Fruit fly (Drosophila melanogaster) whole organism, embryonic: ENCODE results near the gene LanB1.
A peak's percentile ranks its signal among the peaks of the same experiment; 100 is the strongest.

ENCODE experiments used
- Bdp1 ChIP-seq: fragments of 200-800 bp; sonication (Bioruptor generic); optimal IDR thresholded peaks from 3 replicates; lab custom pipeline; 2016; ENCODE audit warnings: missing biosample characterization, missing genetic modification characterization
- Blimp-1 ChIP-seq: fragments of 200-800 bp; sonication (Bioruptor generic); optimal IDR thresholded peaks from 3 replicates; lab custom pipeline; 2018; ENCODE audit warnings: missing biosample characterization, missing genetic modification characterization, mild to moderate bottlenecking, moderate library complexity, missing genetic modification reagents
- CG1024 ChIP-seq: fragments of 200-800 bp; sonication (Bioruptor generic); IDR thresholded peaks from 2 replicates; pipeline ENCODE4 v1.3.6; 2022; ENCODE audit warnings: missing biosample characterization, missing genetic modification characterization
- CG12071 ChIP-seq: fragments of 200-800 bp; sonication (Bioruptor generic); optimal IDR thresholded peaks from 3 replicates; lab custom pipeline; 2018; ENCODE audit warnings: missing biosample characterization, mild to moderate bottlenecking, missing genetic modification characterization
- CG12104 ChIP-seq: fragments of 200-800 bp; sonication (Bioruptor generic); optimal IDR thresholded peaks from 3 replicates; lab custom pipeline; 2016; ENCODE audit warnings: missing biosample characterization, missing genetic modification characterization
- CG12942 ChIP-seq: fragments of 200-800 bp; sonication (Bioruptor generic); optimal IDR thresholded peaks from 3 replicates; lab custom pipeline; 2016; ENCODE audit warnings: missing biosample characterization, missing genetic modification characterization
- CG13624 ChIP-seq: fragments of 200-800 bp; sonication (Bioruptor generic); optimal IDR thresholded peaks from 2 replicates; lab custom pipeline; 2016; ENCODE audit warnings: missing biosample characterization, missing genetic modification characterization
- CG13775 ChIP-seq: fragments of 200-800 bp; sonication (Bioruptor generic); optimal IDR thresholded peaks from 3 replicates; lab custom pipeline; 2017; ENCODE audit warnings: missing biosample characterization, mild to moderate bottlenecking, missing genetic modification characterization
- CG15479 ChIP-seq: fragments of 200-800 bp; sonication (Bioruptor generic); optimal IDR thresholded peaks from 3 replicates; lab custom pipeline; 2019; ENCODE audit warnings: missing biosample characterization, mild to moderate bottlenecking, missing genetic modification characterization, moderate library complexity
- CG15696 ChIP-seq: fragments of 200-800 bp; sonication (Bioruptor generic); optimal IDR thresholded peaks from 2 replicates; lab custom pipeline; 2019; ENCODE audit warnings: missing biosample characterization, mild to moderate bottlenecking, missing genetic modification characterization, moderate library complexity
- CG1603 ChIP-seq: fragments of 200-800 bp; sonication (Bioruptor generic); optimal IDR thresholded peaks from 2 replicates; lab custom pipeline; 2019; ENCODE audit warnings: missing biosample characterization, mild to moderate bottlenecking, missing genetic modification characterization, moderate library complexity
- CG17802 ChIP-seq: fragments of 200-800 bp; sonication (Bioruptor generic); optimal IDR thresholded peaks from 2 replicates; lab custom pipeline; 2018; ENCODE audit warnings: missing biosample characterization, mild to moderate bottlenecking, missing genetic modification characterization, moderate library complexity
- CG18476 ChIP-seq: fragments of 200-800 bp; sonication (Bioruptor generic); optimal IDR thresholded peaks from 2 replicates; lab custom pipeline; 2016; ENCODE audit warnings: missing biosample characterization, mild to moderate bottlenecking, missing genetic modification characterization
- CG31441 ChIP-seq: fragments of 200-800 bp; sonication (Bioruptor generic); IDR thresholded peaks from 2 replicates; pipeline ENCODE4 v1.3.6; 2022; ENCODE audit warnings: missing biosample characterization, missing genetic modification characterization
- CG32532 ChIP-seq: fragments of 200-800 bp; sonication (Bioruptor generic); IDR thresholded peaks from 2 replicates; pipeline ENCODE4 v1.3.6; 2022; ENCODE audit warnings: missing biosample characterization, missing genetic modification characterization
- CG32767 ChIP-seq: fragments of 200-800 bp; sonication (Bioruptor generic); IDR thresholded peaks from 2 replicates; pipeline ENCODE4 v1.3.6; 2022; ENCODE audit warnings: missing biosample characterization, missing genetic modification characterization
- CG33213 ChIP-seq: fragments of 200-800 bp; sonication (Bioruptor generic); optimal IDR thresholded peaks from 3 replicates; lab custom pipeline; 2016; ENCODE audit warnings: missing biosample characterization, missing genetic modification characterization
- CG3407 ChIP-seq: fragments of 200-800 bp; sonication (Bioruptor generic); optimal IDR thresholded peaks from 2 replicates; lab custom pipeline; 2018; ENCODE audit warnings: missing biosample characterization, mild to moderate bottlenecking, missing genetic modification characterization
- CG34422 ChIP-seq: fragments of 200-800 bp; sonication (Bioruptor generic); IDR thresholded peaks from 3 replicates; pipeline ENCODE4 v1.3.6; 2022; ENCODE audit warnings: missing biosample characterization, missing genetic modification characterization
- CG6654 ChIP-seq: fragments of 200-800 bp; sonication (Bioruptor generic); optimal IDR thresholded peaks from 2 replicates; lab custom pipeline; 2017; ENCODE audit warnings: missing biosample characterization, mild to moderate bottlenecking, missing genetic modification characterization
- CG6854 ChIP-seq: fragments of 200-800 bp; sonication (Bioruptor generic); optimal IDR thresholded peaks from 3 replicates; lab custom pipeline; 2017; ENCODE audit warnings: missing biosample characterization, mild to moderate bottlenecking, missing genetic modification characterization
- CG7357 ChIP-seq: fragments of 200-800 bp; sonication (Bioruptor generic); IDR thresholded peaks from 3 replicates; pipeline ENCODE4 v1.3.6; 2022; ENCODE audit warnings: missing biosample characterization, missing genetic modification characterization
- D ChIP-seq, 2 experiments: fragments of 200-800 bp in 1 of 2; fragments of >200 bp in 1 of 2; sonication (Bioruptor generic) in 1 of 2; optimal IDR thresholded peaks; 2 replicates in 1 of 2; 3 replicates in 1 of 2; lab custom pipeline; 2017; ENCODE audit warnings: mild to moderate bottlenecking in 1 of 2, missing biosample characterization in 1 of 2, missing genetic modification characterization in 1 of 2, missing genetic modification reagents in 1 of 2
- D19B ChIP-seq: fragments of 200-800 bp; sonication (Bioruptor generic); optimal IDR thresholded peaks from 2 replicates; lab custom pipeline; 2017; ENCODE audit warnings: missing biosample characterization, mild to moderate bottlenecking, missing genetic modification characterization
- Elba2 ChIP-seq: fragments of 200-800 bp; sonication (Bioruptor generic); optimal IDR thresholded peaks from 3 replicates; lab custom pipeline; 2016; ENCODE audit warnings: missing biosample characterization, missing genetic modification characterization
- HLH54F ChIP-seq: fragments of 200-800 bp; sonication (Bioruptor generic); optimal IDR thresholded peaks from 3 replicates; lab custom pipeline; 2016; ENCODE audit warnings: missing biosample characterization, missing genetic modification characterization
- Hmx ChIP-seq: fragments of 200-800 bp; sonication (Bioruptor generic); optimal IDR thresholded peaks from 2 replicates; lab custom pipeline; 2016; ENCODE audit warnings: missing biosample characterization, missing genetic modification characterization
- Lpt ChIP-seq: fragments of >200 bp; optimal IDR thresholded peaks from 2 replicates; lab custom pipeline; 2018; ENCODE audit warnings: missing biosample characterization, missing genetic modification characterization
- MESR4 ChIP-seq: fragments of 200-800 bp; sonication (Bioruptor generic); optimal IDR thresholded peaks from 2 replicates; lab custom pipeline; 2018; ENCODE audit warnings: missing biosample characterization, mild to moderate bottlenecking, missing genetic modification characterization, moderate library complexity
- Myb ChIP-seq: fragments of 200-800 bp; sonication (Bioruptor generic); optimal IDR thresholded peaks from 2 replicates; lab custom pipeline; 2016; ENCODE audit warnings: missing biosample characterization, missing genetic modification characterization
- PHDP ChIP-seq: fragments of 200-800 bp; sonication (Bioruptor generic); optimal IDR thresholded peaks from 3 replicates; lab custom pipeline; 2018; ENCODE audit warnings: missing biosample characterization, mild to moderate bottlenecking, missing genetic modification characterization, moderate library complexity
- Ptx1 ChIP-seq: fragments of 200-800 bp; sonication (Bioruptor generic); IDR thresholded peaks from 2 replicates; pipeline ENCODE4 v1.3.6; 2022; ENCODE audit warnings: missing biosample characterization, missing genetic modification characterization
- Ravus ChIP-seq: fragments of 200-800 bp; sonication (Bioruptor generic); IDR thresholded peaks from 2 replicates; pipeline ENCODE4 v1.3.6; 2022; ENCODE audit warnings: missing biosample characterization, missing genetic modification characterization
- Sox102F ChIP-seq: fragments of 200-800 bp; sonication (Bioruptor generic); optimal IDR thresholded peaks from 2 replicates; lab custom pipeline; 2018; ENCODE audit warnings: missing biosample characterization, mild to moderate bottlenecking, missing genetic modification characterization, moderate library complexity
- Tbp ChIP-seq: fragments of >200 bp; optimal IDR thresholded peaks from 2 replicates; lab custom pipeline; 2018; ENCODE audit warnings: missing biosample characterization, missing genetic modification characterization
- abd-A ChIP-seq: fragments of 200-800 bp; sonication (Bioruptor generic); optimal IDR thresholded peaks from 3 replicates; lab custom pipeline; 2019; ENCODE audit warnings: missing biosample characterization, mild to moderate bottlenecking, missing genetic modification characterization, moderate library complexity
- ash1 ChIP-seq: fragments of 200-800 bp; sonication (Bioruptor generic); optimal IDR thresholded peaks from 2 replicates; lab custom pipeline; 2018; ENCODE audit warnings: missing biosample characterization, mild to moderate bottlenecking, missing genetic modification characterization
- bbx ChIP-seq: fragments of 200-800 bp; sonication (Bioruptor generic); IDR thresholded peaks from 2 replicates; pipeline ENCODE4 v1.3.6; 2022; ENCODE audit warnings: missing biosample characterization, missing genetic modification characterization; ENCODE audit not compliant: partially characterized antibody
- croc ChIP-seq: fragments of 200-800 bp; sonication (Bioruptor generic); conservative IDR thresholded peaks from 3 replicates; pipeline ENCODE4 v1.3.6; 2022; ENCODE audit warnings: missing biosample characterization, missing genetic modification characterization
- dmrt11E ChIP-seq: fragments of 200-800 bp; sonication (Bioruptor generic); optimal IDR thresholded peaks from 3 replicates; lab custom pipeline; 2018; ENCODE audit warnings: missing biosample characterization, mild to moderate bottlenecking, missing genetic modification characterization, moderate library complexity
- gsb ChIP-seq: fragments of 200-800 bp; sonication (Bioruptor generic); IDR thresholded peaks from 2 replicates; pipeline ENCODE4 v1.3.6; 2022; ENCODE audit warnings: missing biosample characterization, missing genetic modification characterization
- jumu ChIP-seq: fragments of 200-800 bp; sonication (Bioruptor generic); optimal IDR thresholded peaks from 3 replicates; lab custom pipeline; 2016; ENCODE audit warnings: missing biosample characterization, missing genetic modification characterization
- klu ChIP-seq: fragments of 200-800 bp; sonication (Bioruptor generic); IDR thresholded peaks from 2 replicates; pipeline ENCODE4 v1.3.6; 2022; ENCODE audit warnings: missing biosample characterization, missing genetic modification characterization
- oc ChIP-seq: fragments of 200-800 bp; sonication (Bioruptor generic); optimal IDR thresholded peaks from 2 replicates; lab custom pipeline; 2018; ENCODE audit warnings: missing biosample characterization, mild to moderate bottlenecking, missing genetic modification characterization, moderate library complexity
- pros ChIP-seq: fragments of 200-800 bp; sonication (Bioruptor generic); optimal IDR thresholded peaks from 3 replicates; lab custom pipeline; 2019; ENCODE audit warnings: missing biosample characterization, mild to moderate bottlenecking, missing genetic modification characterization, moderate library complexity
- scrt ChIP-seq: fragments of 200-800 bp; sonication (Bioruptor generic); optimal IDR thresholded peaks from 2 replicates; lab custom pipeline; 2018; ENCODE audit warnings: missing biosample characterization, mild to moderate bottlenecking, missing genetic modification characterization, moderate library complexity
- slou ChIP-seq: fragments of 200-800 bp; sonication (Bioruptor generic); optimal IDR thresholded peaks from 3 replicates; lab custom pipeline; 2016; ENCODE audit warnings: missing biosample characterization, missing genetic modification characterization
- stc ChIP-seq: fragments of 200-800 bp; sonication (Bioruptor generic); IDR thresholded peaks from 2 replicates; pipeline ENCODE4 v1.3.6; 2022; ENCODE audit warnings: missing biosample characterization, missing genetic modification characterization
- tio ChIP-seq: fragments of 200-800 bp; sonication (Bioruptor generic); optimal IDR thresholded peaks from 2 replicates; lab custom pipeline; 2017; ENCODE audit warnings: missing biosample characterization, missing genetic modification characterization, inconsistent platforms

The LanB1 gene

dm6 chr2L:7799804-7800433 lies 11.3 kb upstream of the LanB1 start, which contains the start of the genes Herp and r2d2 (continued):
- peak; percentile 68 for TF ChIP-seq Bdp1
- no peak for TF ChIP-seq CG1024
- TF ChIP-seq scrt (GFP tag; lab: Kevin White, UChicago), result peak; percentile 90
- peak; percentile 91 for TF ChIP-seq CG33213 (GFP tag; lab: Kevin White, UChicago)
- peak; percentile 84 for TF ChIP-seq CG12071
- TF ChIP-seq CG31441 (GFP tag; lab: Robert Waterston, UW), result peak; percentile 96
- TF ChIP-seq CG18476, result peak; percentile 73
- TF ChIP-seq CG1603 (tag; lab: Kevin White, UChicago), result peak; percentile 90
- peak; percentile 65 for TF ChIP-seq CG3407 (GFP tag; lab: Kevin White, UChicago)
- TF ChIP-seq gsb, result peak; percentile 71
- peak; percentile 90 for TF ChIP-seq CG32532 (GFP tag; lab: Robert Waterston, UW)
- peak; percentile 34 for TF ChIP-seq pros (GFP tag; lab: Kevin White, UChicago)
- TF ChIP-seq MESR4 (GFP tag; lab: Kevin White, UChicago), result peak; percentile 3
- TF ChIP-seq Ptx1 (GFP tag; lab: Robert Waterston, UW), result peak; percentile 91
- TF ChIP-seq tio (GFP tag; lab: Kevin White, UChicago), result peak; percentile 87
- TF ChIP-seq Elba2 (GFP tag; lab: Kevin White, UChicago), result peak; percentile 34
- peak; percentile 63 for TF ChIP-seq bbx (GFP tag; lab: Robert Waterston, UW)
- TF ChIP-seq CG12104, result peak; percentile 85
- peak; percentile 97 for TF ChIP-seq CG13624 (GFP tag; lab: Kevin White, UChicago)
- peak; percentile 83 for TF ChIP-seq Hmx (GFP tag; lab: Kevin White, UChicago)
- TF ChIP-seq CG34422 (GFP tag; lab: Robert Waterston, UW), result peak; percentile 92
- peak; percentile 88 for TF ChIP-seq PHDP
- TF ChIP-seq stc, result peak; percentile 72; the same call in 1 of the 2 replicates
- TF ChIP-seq CG13775 (GFP tag; lab: Kevin White, UChicago), result peak; percentile 93
- TF ChIP-seq CG7357 (GFP tag; lab: Robert Waterston, UW), result peak; percentile 80
- TF ChIP-seq jumu (GFP tag; lab: Kevin White, UChicago), result peak; percentile 94
- TF ChIP-seq Sox102F, result no peak
- peak; percentile 85 for TF ChIP-seq dmrt11E (tag; lab: Kevin White, UChicago)
- peak; percentile 75 for TF ChIP-seq Blimp-1 (GFP tag; lab: Kevin White, UChicago)
- no peak for TF ChIP-seq Lpt
- TF ChIP-seq D (optimal IDR thresholded peaks at IDR 0.05; lab: Kevin White, UChicago), result no peak
- TF ChIP-seq D (GFP tag; optimal IDR thresholded peaks at IDR 0.05; lab: Kevin White, UChicago), result peak; percentile 82
- peak; percentile 63 for TF ChIP-seq Ravus (GFP tag; lab: Robert Waterston, UW)
- TF ChIP-seq Tbp (GFP tag; lab: Kevin White, UChicago), result no peak
- peak; percentile 91 for TF ChIP-seq CG12942 (GFP tag; lab: Kevin White, UChicago)
- TF ChIP-seq Myb (GFP tag; lab: Kevin White, UChicago), result peak; percentile 89
- TF ChIP-seq slou (GFP tag; lab: Kevin White, UChicago), result peak; percentile 91
- peak; percentile 84 for TF ChIP-seq D19B
- TF ChIP-seq CG15479, result peak; percentile 79
- TF ChIP-seq abd-A (tag; lab: Kevin White, UChicago), result no peak
- peak; percentile 91 for TF ChIP-seq CG15696
- TF ChIP-seq croc (GFP tag; lab: Robert Waterston, UW), result peak; percentile 70
- TF ChIP-seq klu (GFP tag; lab: Robert Waterston, UW), result peak; percentile 84
- TF ChIP-seq CG6854, result peak; percentile 82
- TF ChIP-seq CG17802, result peak; percentile 65
- TF ChIP-seq oc, result no peak
- peak; percentile 86 for TF ChIP-seq CG32767 (GFP tag; lab: Robert Waterston, UW)
- peak; percentile 66 for TF ChIP-seq CG6654
- TF ChIP-seq ash1 (GFP tag; lab: Kevin White, UChicago), result peak; percentile 55
- peak; percentile 95 for TF ChIP-seq HLH54F (GFP tag; lab: Kevin White, UChicago)
